Worm (Caenorhabditis elegans): ENCODE data around the gene C31B8.9.

DNA sequence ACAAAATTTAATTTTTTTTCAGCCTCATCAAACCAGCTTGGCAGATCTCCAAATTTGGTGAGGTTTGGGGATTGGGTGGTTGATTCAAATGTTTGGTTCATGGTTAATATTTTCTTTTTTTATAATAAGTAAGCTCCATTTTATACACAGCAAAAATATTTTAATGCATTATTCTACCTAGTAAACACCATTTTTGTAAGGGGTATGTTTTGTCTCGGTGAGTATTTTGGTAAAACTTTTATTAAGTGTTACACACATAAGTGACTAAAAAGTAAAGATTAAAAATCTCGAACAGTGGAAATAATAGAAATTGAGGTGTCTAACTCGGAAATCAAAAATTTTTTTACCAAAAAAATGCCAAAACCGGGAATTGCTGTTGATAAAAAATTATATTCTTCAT, 24.1 kb downstream of the C31B8.9 start, which contains the start of gene srw-4:
- no peak for TF ChIP-seq unc-62 (GFP tag; optimal IDR thresholded peaks at IDR 0.05)
- TF ChIP-seq alr-1 (tag; optimal IDR thresholded peaks at IDR 0.05) = no peak
- TF ChIP-seq lsy-2 (tag; optimal IDR thresholded peaks at IDR 0.05) = no peak
